Fruit fly (Drosophila melanogaster) whole organism, embryonic: ENCODE data around the gene CG6330.

Source experiments
- Adf1 ChIP-seq: fragments of 200-800 bp; sonication (Bioruptor generic); IDR thresholded peaks from 2 replicates; pipeline ENCODE4 v1.3.6; 2022; ENCODE audit warnings: missing biosample characterization, missing genetic modification characterization
- CG10209 ChIP-seq: fragments of 200-800 bp; sonication (Bioruptor generic); optimal IDR thresholded peaks from 3 replicates; lab custom pipeline; 2017; ENCODE audit warnings: missing biosample characterization, mild to moderate bottlenecking, missing genetic modification characterization, missing genetic modification reagents
- CG10274 ChIP-seq: fragments of 200-800 bp; sonication (Bioruptor generic); optimal IDR thresholded peaks from 3 replicates; lab custom pipeline; 2017; ENCODE audit warnings: missing biosample characterization, mild to moderate bottlenecking, missing genetic modification characterization
- CG10431 ChIP-seq: fragments of 200-800 bp; sonication (Bioruptor generic); optimal IDR thresholded peaks from 3 replicates; lab custom pipeline; 2018; ENCODE audit warnings: missing biosample characterization, mild to moderate bottlenecking, missing genetic modification characterization
- CG10462 ChIP-seq: fragments of 200-800 bp; sonication (Bioruptor generic); optimal IDR thresholded peaks from 2 replicates; lab custom pipeline; 2016; ENCODE audit warnings: missing biosample characterization, missing genetic modification characterization
- CG10959 ChIP-seq: fragments of 200-800 bp; sonication (Bioruptor generic); IDR thresholded peaks from 2 replicates; pipeline ENCODE4 v1.3.6; 2022; ENCODE audit warnings: missing biosample characterization, missing genetic modification characterization
- CG12104 ChIP-seq: fragments of 200-800 bp; sonication (Bioruptor generic); optimal IDR thresholded peaks from 3 replicates; lab custom pipeline; 2016; ENCODE audit warnings: missing biosample characterization, missing genetic modification characterization
- CG13624 ChIP-seq: fragments of 200-800 bp; sonication (Bioruptor generic); optimal IDR thresholded peaks from 2 replicates; lab custom pipeline; 2016; ENCODE audit warnings: missing biosample characterization, missing genetic modification characterization
- CG13775 ChIP-seq: fragments of 200-800 bp; sonication (Bioruptor generic); optimal IDR thresholded peaks from 3 replicates; lab custom pipeline; 2017; ENCODE audit warnings: missing biosample characterization, mild to moderate bottlenecking, missing genetic modification characterization
- CG16813 ChIP-seq: fragments of 200-800 bp; sonication (Bioruptor generic); IDR thresholded peaks from 3 replicates; pipeline ENCODE4 v1.3.6; 2022; ENCODE audit warnings: missing biosample characterization, missing genetic modification characterization; ENCODE audit not compliant: partially characterized antibody
- CG17328 ChIP-seq: fragments of 200-800 bp; sonication (Bioruptor generic); IDR thresholded peaks from 2 replicates; pipeline ENCODE4 v1.3.6; 2022; ENCODE audit warnings: missing biosample characterization, missing genetic modification characterization
- CG17912 ChIP-seq: fragments of 200-800 bp; sonication (Bioruptor generic); optimal IDR thresholded peaks from 2 replicates; lab custom pipeline; 2018; ENCODE audit warnings: missing biosample characterization, mild to moderate bottlenecking, missing genetic modification characterization
- CG30020 ChIP-seq: fragments of 200-800 bp; optimal IDR thresholded peaks from 2 replicates; lab custom pipeline; 2019; ENCODE audit warnings: missing biosample characterization, mild to moderate bottlenecking, missing genetic modification characterization, moderate library complexity
- CG3163 ChIP-seq: fragments of 200-800 bp; sonication (Bioruptor generic); optimal IDR thresholded peaks from 3 replicates; lab custom pipeline; 2016; ENCODE audit warnings: missing biosample characterization, missing genetic modification characterization
- CG3281 ChIP-seq: fragments of 200-800 bp; sonication (Bioruptor generic); optimal IDR thresholded peaks from 3 replicates; lab custom pipeline; 2017; ENCODE audit warnings: missing biosample characterization, mild to moderate bottlenecking, missing genetic modification characterization
- CG3407 ChIP-seq: fragments of 200-800 bp; sonication (Bioruptor generic); optimal IDR thresholded peaks from 2 replicates; lab custom pipeline; 2018; ENCODE audit warnings: missing biosample characterization, mild to moderate bottlenecking, missing genetic modification characterization
- CG3847 ChIP-seq: fragments of 200-800 bp; sonication (Bioruptor generic); IDR thresholded peaks from 2 replicates; pipeline ENCODE4 v1.3.6; 2022; ENCODE audit warnings: missing biosample characterization, missing genetic modification characterization
- CG4328 ChIP-seq: fragments of 200-800 bp; sonication (Bioruptor generic); optimal IDR thresholded peaks from 3 replicates; lab custom pipeline; 2017; ENCODE audit warnings: missing biosample characterization, missing genetic modification reagents, missing genetic modification characterization
- CG4730 ChIP-seq: fragments of 200-800 bp; sonication (Bioruptor generic); IDR thresholded peaks from 2 replicates; pipeline ENCODE4 v1.3.6; 2022; ENCODE audit warnings: missing biosample characterization, missing genetic modification characterization
- CG8290 ChIP-seq, 3 experiments: fragments of 200-800 bp; sonication (Bioruptor generic); optimal IDR thresholded peaks; 2 replicates each; lab custom pipeline; 2016 to 2019; ENCODE audit warnings: missing biosample characterization in 3 of 3, missing genetic modification characterization in 3 of 3, mild to moderate bottlenecking in 2 of 3, moderate library complexity in 1 of 3
- CG8944 ChIP-seq: fragments of 200-800 bp; sonication (Bioruptor generic); optimal IDR thresholded peaks from 3 replicates; lab custom pipeline; 2016; ENCODE audit warnings: missing biosample characterization, missing genetic modification characterization
- CkIIα-i1 ChIP-seq: fragments of 200-800 bp; sonication (Bioruptor generic); IDR thresholded peaks from 2 replicates; pipeline ENCODE4 v1.3.6; 2022; ENCODE audit warnings: missing biosample characterization, missing genetic modification characterization
- CrebB ChIP-seq: fragments of 200-800 bp; sonication (Bioruptor generic); optimal IDR thresholded peaks from 3 replicates; lab custom pipeline; 2018; ENCODE audit warnings: missing biosample characterization, mild to moderate bottlenecking, missing genetic modification characterization
- Eip74EF ChIP-seq, 2 experiments: fragments of 200-800 bp in 1 of 2; fragments of >200 bp in 1 of 2; sonication (Bioruptor generic) in 1 of 2; optimal IDR thresholded peaks; 2 replicates each; lab custom pipeline; 2017 to 2019; ENCODE audit warnings: missing biosample characterization in 2 of 2, missing genetic modification characterization in 2 of 2, mild to moderate bottlenecking in 1 of 2, moderate library complexity in 1 of 2
- Ets65A ChIP-seq: fragments of 200-800 bp; sonication (Bioruptor generic); peaks from one replicate; lab custom pipeline; 2016; ENCODE audit warnings: missing biosample characterization, missing genetic modification characterization
- Hr51 ChIP-seq, 2 experiments: fragments of 200-800 bp; sonication (Bioruptor generic); optimal IDR thresholded peaks; 2 replicates in 1 of 2; 3 replicates in 1 of 2; lab custom pipeline; 2016 to 2018; ENCODE audit warnings: missing biosample characterization in 2 of 2, missing genetic modification characterization in 2 of 2, mild to moderate bottlenecking in 1 of 2, moderate library complexity in 1 of 2
- Kr ChIP-seq: fragments of 200-800 bp; sonication (Bioruptor generic); optimal IDR thresholded peaks from 2 replicates; lab custom pipeline; 2017; ENCODE audit warnings: missing biosample characterization, mild to moderate bottlenecking, missing genetic modification characterization
- Pdp1 ChIP-seq, 2 experiments: fragments of 200-800 bp; sonication (Bioruptor generic); optimal IDR thresholded peaks; 3 replicates each; lab custom pipeline; 2016; ENCODE audit warnings: missing biosample characterization in 2 of 2, missing genetic modification characterization in 2 of 2, mild to moderate bottlenecking in 1 of 2, moderate library complexity in 1 of 2
- Trl ChIP-seq, 3 experiments: fragments of >200 bp in 2 of 3; fragments of 200-800 bp in 1 of 3; sonication (Bioruptor generic) in 1 of 3; optimal IDR thresholded peaks; 2 replicates in 1 of 3; 3 replicates in 2 of 3; lab custom pipeline; 2016 to 2017; ENCODE audit warnings: missing biosample characterization in 1 of 3, missing genetic modification characterization in 1 of 3
- al ChIP-seq: fragments of 200-800 bp; sonication (Bioruptor generic); IDR thresholded peaks from 2 replicates; pipeline ENCODE4 v1.3.6; 2022; ENCODE audit warnings: missing biosample characterization, missing genetic modification characterization
- aop ChIP-seq: fragments of 200-800 bp; sonication (Bioruptor generic); IDR thresholded peaks from 2 replicates; pipeline ENCODE4 v1.3.6; 2022; ENCODE audit warnings: missing biosample characterization, missing genetic modification characterization
- bcd ChIP-seq: fragments of 200-800 bp; sonication (Bioruptor generic); optimal IDR thresholded peaks from 2 replicates; lab custom pipeline; 2017; ENCODE audit warnings: missing biosample characterization, mild to moderate bottlenecking, missing genetic modification characterization
- br ChIP-seq: fragments of >200 bp; optimal IDR thresholded peaks from 2 replicates; lab custom pipeline; 2017
- caup ChIP-seq: fragments of 200-800 bp; sonication (Bioruptor generic); optimal IDR thresholded peaks from 3 replicates; lab custom pipeline; 2017; ENCODE audit warnings: missing biosample characterization, mild to moderate bottlenecking, missing genetic modification characterization, moderate library complexity; ENCODE audit not compliant: severe bottlenecking
- crol ChIP-seq: fragments of 200-800 bp; sonication (Bioruptor generic); IDR thresholded peaks from 2 replicates; pipeline ENCODE4 v1.3.6; 2022; ENCODE audit warnings: missing biosample characterization, missing genetic modification characterization
- dm ChIP-seq: fragments of 200-800 bp; sonication (Bioruptor generic); optimal IDR thresholded peaks from 3 replicates; lab custom pipeline; 2016; ENCODE audit warnings: missing biosample characterization, missing genetic modification characterization
- fd3F ChIP-seq: fragments of 200-800 bp; sonication (Bioruptor generic); optimal IDR thresholded peaks from 2 replicates; lab custom pipeline; 2018; ENCODE audit warnings: missing biosample characterization, mild to moderate bottlenecking, missing genetic modification characterization, moderate library complexity
- gcm2 ChIP-seq: fragments of 200-800 bp; sonication (Bioruptor generic); optimal IDR thresholded peaks from 2 replicates; lab custom pipeline; 2016; ENCODE audit warnings: missing biosample characterization, missing genetic modification characterization
- gfzf ChIP-seq: fragments of 200-800 bp; sonication (Bioruptor generic); optimal IDR thresholded peaks from 2 replicates; lab custom pipeline; 2016; ENCODE audit warnings: missing biosample characterization, mild to moderate bottlenecking, missing genetic modification characterization, moderate library complexity
- h ChIP-seq: fragments of >200 bp; optimal IDR thresholded peaks from 2 replicates; lab custom pipeline; 2017
- ham ChIP-seq: fragments of 200-800 bp; sonication (Bioruptor generic); IDR thresholded peaks from 2 replicates; pipeline ENCODE4 v1.3.6; 2022; ENCODE audit warnings: missing biosample characterization, missing genetic modification characterization
- hbn ChIP-seq: fragments of 200-800 bp; sonication (Bioruptor generic); IDR thresholded peaks from 2 replicates; pipeline ENCODE4 v1.3.6; 2022; ENCODE audit warnings: missing biosample characterization, missing genetic modification characterization; ENCODE audit not compliant: partially characterized antibody
- nerfin-1 ChIP-seq: fragments of 200-800 bp; sonication (Bioruptor generic); optimal IDR thresholded peaks from 3 replicates; lab custom pipeline; 2019; ENCODE audit warnings: missing biosample characterization, mild to moderate bottlenecking, missing genetic modification characterization, moderate library complexity
- peb ChIP-seq: fragments of 200-800 bp; sonication (Bioruptor generic); IDR thresholded peaks from 2 replicates; pipeline ENCODE4 v1.3.6; 2022; ENCODE audit warnings: missing biosample characterization, missing genetic modification characterization
- phol ChIP-seq: fragments of 200-800 bp; sonication (Bioruptor generic); optimal IDR thresholded peaks from 3 replicates; lab custom pipeline; 2018; ENCODE audit warnings: missing biosample characterization, mild to moderate bottlenecking, missing genetic modification characterization, moderate library complexity
- ro ChIP-seq: fragments of 200-800 bp; sonication (Bioruptor generic); IDR thresholded peaks from 2 replicates; pipeline ENCODE4 v1.3.6; 2022; ENCODE audit warnings: missing biosample characterization, missing genetic modification characterization
- sc ChIP-seq, 3 experiments: fragments of >200 bp in 2 of 3; fragments of 200-800 bp in 1 of 3; sonication (Bioruptor generic) in 1 of 3; optimal IDR thresholded peaks; 2 replicates in 2 of 3; 3 replicates in 1 of 3; lab custom pipeline; 2017; ENCODE audit warnings: mild to moderate bottlenecking in 1 of 3, missing biosample characterization in 1 of 3, missing genetic modification characterization in 1 of 3, missing genetic modification reagents in 1 of 3
- schlank ChIP-seq: fragments of 200-800 bp; sonication (Bioruptor generic); optimal IDR thresholded peaks from 2 replicates; lab custom pipeline; 2018; ENCODE audit warnings: missing biosample characterization, mild to moderate bottlenecking, missing genetic modification characterization
- sug ChIP-seq: fragments of 200-800 bp; optimal IDR thresholded peaks from 2 replicates; lab custom pipeline; 2019; ENCODE audit warnings: missing biosample characterization, mild to moderate bottlenecking, missing genetic modification characterization, moderate library complexity
- trh ChIP-seq: fragments of 200-800 bp; sonication (Bioruptor generic); optimal IDR thresholded peaks from 2 replicates; lab custom pipeline; 2016; ENCODE audit warnings: missing biosample characterization, missing genetic modification characterization

CG6330 gene

DNA sequence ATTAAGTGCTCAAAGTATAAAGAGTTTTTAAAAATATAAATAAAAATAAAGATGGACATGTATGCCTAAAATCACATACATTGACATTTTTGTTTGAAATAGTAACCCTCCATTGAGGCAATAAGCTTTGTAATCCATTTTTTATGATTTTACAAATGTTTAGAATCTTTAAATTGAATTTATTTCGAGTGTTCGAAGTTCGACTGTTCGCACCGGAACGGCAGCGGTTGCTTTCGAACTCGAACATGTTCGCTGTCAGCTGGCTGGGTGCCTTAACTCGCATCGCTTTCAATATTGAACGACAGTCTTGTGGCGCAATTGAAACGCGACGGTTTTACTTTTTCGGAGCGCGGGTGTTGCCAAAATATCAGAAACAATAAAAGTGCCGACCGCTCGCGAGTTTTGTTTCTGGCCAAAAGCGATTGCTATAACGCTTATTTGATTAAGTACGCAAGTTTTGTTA is 42.8 kb downstream of the CG6330 start, which contains the start of gene CG46339 (continued):
- TF ChIP-seq CkIIα-i1 (GFP tag; lab: Robert Waterston, UW) = no peak
- no peak for TF ChIP-seq fd3F
- TF ChIP-seq CG10274 (GFP tag; lab: Kevin White, UChicago) = no peak
- no peak for TF ChIP-seq Trl (optimal IDR thresholded peaks at IDR 0.05; lab: Kevin White, UChicago)
- TF ChIP-seq Trl (GFP tag; optimal IDR thresholded peaks at IDR 0.05; lab: Kevin White, UChicago) = peak; percentile 36
- TF ChIP-seq CG10959 (GFP tag; lab: Robert Waterston, UW) = no peak
- TF ChIP-seq CG10431 (GFP tag; lab: Kevin White, UChicago) = peak; percentile 55
- TF ChIP-seq trh (GFP tag; lab: Kevin White, UChicago) = no peak
- TF ChIP-seq sc (optimal IDR thresholded peaks at IDR 0.05; lab: Kevin White, UChicago) = no peak
- no peak for TF ChIP-seq sc (GFP tag; optimal IDR thresholded peaks at IDR 0.05; lab: Kevin White, UChicago)
- no peak for TF ChIP-seq CG17912 (GFP tag; lab: Kevin White, UChicago)
- peak; percentile 31 for TF ChIP-seq CG13775 (GFP tag; lab: Kevin White, UChicago)
- peak; percentile 11 for TF ChIP-seq CG13624 (GFP tag; lab: Kevin White, UChicago)
- no peak for TF ChIP-seq CG8944 (GFP tag; lab: Kevin White, UChicago)
- TF ChIP-seq gcm2 (GFP tag; lab: Kevin White, UChicago) = no peak
- no peak for TF ChIP-seq CG10462 (GFP tag; lab: Kevin White, UChicago)
- no peak for TF ChIP-seq Eip74EF (GFP tag; optimal IDR thresholded peaks at IDR 0.05; lab: Kevin White, UChicago)
- TF ChIP-seq dm (GFP tag; lab: Kevin White, UChicago) = no peak
- TF ChIP-seq CG30020 = no peak
- TF ChIP-seq bcd (GFP tag; lab: Kevin White, UChicago) = peak; percentile 48
- TF ChIP-seq CrebB (tag; lab: Kevin White, UChicago) = peak; percentile 85
- TF ChIP-seq Adf1 = peak; percentile 63; the same call in 1 of the 2 replicates
- TF ChIP-seq CG10209 (GFP tag; lab: Kevin White, UChicago) = no peak
- peak; percentile 49 for TF ChIP-seq phol (tag; lab: Kevin White, UChicago)
- no peak for TF ChIP-seq CG8290 (GFP tag; optimal IDR thresholded peaks at IDR 0.05; lab: Kevin White, UChicago)
- peak in 1 of 2 experiments; percentile 87 for TF ChIP-seq CG8290 (tag; optimal IDR thresholded peaks at IDR 0.05; lab: Kevin White, UChicago)
- TF ChIP-seq Pdp1 (GFP tag; optimal IDR thresholded peaks at IDR 0.05; lab: Kevin White, UChicago) = peak in 1 of 2 experiments; percentile 56
- peak in 1 of 2 experiments; percentile 25 for TF ChIP-seq Hr51 (GFP tag; optimal IDR thresholded peaks at IDR 0.05; lab: Kevin White, UChicago)
- no peak for TF ChIP-seq gfzf (GFP tag; lab: Kevin White, UChicago)
- TF ChIP-seq ro (GFP tag; lab: Robert Waterston, UW) = no peak
- peak; percentile 94 for TF ChIP-seq caup (GFP tag; lab: Kevin White, UChicago)
- peak; percentile 55 for TF ChIP-seq schlank (tag; lab: Kevin White, UChicago)
- peak; percentile 55 for TF ChIP-seq CG4328 (GFP tag; lab: Kevin White, UChicago)
- no peak for TF ChIP-seq nerfin-1 (tag; lab: Kevin White, UChicago)
- TF ChIP-seq br (lab: Kevin White, UChicago) = no peak
- no peak for TF ChIP-seq hbn (GFP tag; lab: Robert Waterston, UW)
- no peak for TF ChIP-seq Kr
- TF ChIP-seq aop (GFP tag; lab: Robert Waterston, UW) = no peak
- no peak for TF ChIP-seq ham (GFP tag; lab: Robert Waterston, UW)
- TF ChIP-seq al = no peak
- peak; percentile 83 for TF ChIP-seq CG3281 (GFP tag; lab: Kevin White, UChicago)
- peak; percentile 34 for TF ChIP-seq CG17328 (GFP tag; lab: Robert Waterston, UW)
- TF ChIP-seq peb = no peak
- TF ChIP-seq Ets65A (GFP tag; lab: Kevin White, UChicago) = no peak
- TF ChIP-seq CG16813 (GFP tag; lab: Robert Waterston, UW) = no peak; the same call in 2 of the 3 replicates
- peak; percentile 76 for TF ChIP-seq sug
- no peak for TF ChIP-seq crol (GFP tag; lab: Robert Waterston, UW)
- no peak for TF ChIP-seq CG3407 (GFP tag; lab: Kevin White, UChicago)
- TF ChIP-seq CG3847 (GFP tag; lab: Robert Waterston, UW) = no peak
- no peak for TF ChIP-seq CG3163 (GFP tag; lab: Kevin White, UChicago)
- TF ChIP-seq CG4730 (GFP tag; lab: Robert Waterston, UW) = no peak
- TF ChIP-seq h (lab: Kevin White, UChicago) = no peak
- no peak for TF ChIP-seq CG12104 (GFP tag; lab: Kevin White, UChicago)
